Fruit fly (Drosophila melanogaster): ENCODE results near the gene Tdg.

The Tdg gene

dm6 chr4:557095-557878 lies at the start of gene Tdg:
Gene Tdg, minus strand, starts transcription at chr4:557854.
- TF ChIP-seq CG17801 (GFP tag; optimal IDR thresholded peaks at IDR 0.05; ENCODE audit: partially characterized antibody): no peak

DNA sequence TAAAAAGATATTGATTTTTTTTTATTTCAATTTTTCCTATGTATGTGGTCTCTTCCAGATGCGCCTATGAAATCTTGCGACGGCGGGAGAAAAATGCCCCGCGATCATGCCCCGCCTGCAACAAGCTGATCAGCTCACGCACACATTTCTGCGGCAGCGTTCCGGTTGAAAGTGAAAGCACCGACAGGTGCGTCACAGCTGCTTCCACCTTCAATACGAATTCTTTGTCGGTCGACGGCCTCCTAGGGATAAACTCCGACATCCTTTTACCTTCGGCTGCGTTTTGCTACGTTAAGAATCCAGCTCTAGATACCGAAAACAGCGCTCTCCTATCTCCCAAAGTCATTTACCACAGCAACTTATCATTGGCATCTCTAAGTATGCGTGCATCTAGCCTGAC lies 30.9 kb upstream of the Tdg start:
- no peak for TF ChIP-seq CG17801 (GFP tag; optimal IDR thresholded peaks at IDR 0.05; ENCODE audit: partially characterized antibody)

- TF ChIP-seq CG17801 (GFP tag; optimal IDR thresholded peaks at IDR 0.05; ENCODE audit: partially characterized antibody): no peak
Measured at dm6 chr4:582836-583235, 25.2 kb upstream of the Tdg start, which contains the start of gene CG1909. Gene CG1909, plus strand, starts transcription at chr4:583108.

- no peak for TF ChIP-seq CG17801 (GFP tag; optimal IDR thresholded peaks at IDR 0.05; ENCODE audit: partially characterized antibody)
Measured at dm6 chr4:576439-576838, 18.8 kb upstream of the Tdg start.

DNA sequence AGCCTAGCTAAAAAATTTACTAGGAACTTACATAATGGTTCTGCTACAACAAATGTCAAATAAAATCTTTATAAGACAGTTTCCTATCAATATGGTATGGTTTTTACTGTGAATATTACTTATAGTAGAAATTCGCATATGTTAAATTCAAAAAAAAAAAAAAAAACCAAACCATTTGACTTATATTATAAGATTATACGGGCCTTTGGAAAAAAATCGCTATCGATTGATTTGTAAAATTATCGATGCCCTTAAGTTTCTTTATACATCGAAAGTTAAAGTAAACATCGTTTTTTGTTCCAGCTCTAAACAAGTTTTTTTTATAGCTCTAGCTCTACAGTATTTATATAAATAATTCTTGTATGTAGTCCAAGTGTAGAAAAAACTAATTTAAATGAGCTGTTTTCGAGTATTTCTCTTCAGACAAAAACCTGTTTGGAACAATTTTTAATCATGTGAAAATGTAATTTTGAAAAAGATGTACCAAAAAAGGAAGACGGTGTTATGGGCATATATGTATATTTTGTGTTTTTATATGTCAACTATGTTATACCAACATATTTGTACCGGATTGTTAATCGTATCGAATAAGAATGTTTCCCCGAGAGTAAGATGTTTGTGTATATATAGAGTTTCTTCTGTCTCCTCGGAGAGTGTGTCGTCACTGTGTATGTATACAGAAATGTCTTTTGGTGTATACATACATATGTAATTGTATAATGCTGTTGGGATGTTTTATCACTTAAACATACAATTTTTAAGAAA lies 14.0 kb upstream of the Tdg start, which contains the start of the genes ND-49 and Ephrin:
ND-49 (minus strand) TSS at position 51 of the 765 bp plus-strand sequence.
Ephrin (plus strand) TSS at position 252 of the 765 bp plus-strand sequence.
- no peak for TF ChIP-seq CG17801 (GFP tag; optimal IDR thresholded peaks at IDR 0.05; ENCODE audit: partially characterized antibody)

- no peak for TF ChIP-seq CG17801 (GFP tag; optimal IDR thresholded peaks at IDR 0.05; ENCODE audit: partially characterized antibody)
Measured at dm6 chr4:570404-571302, 13.0 kb upstream of the Tdg start.

DNA sequence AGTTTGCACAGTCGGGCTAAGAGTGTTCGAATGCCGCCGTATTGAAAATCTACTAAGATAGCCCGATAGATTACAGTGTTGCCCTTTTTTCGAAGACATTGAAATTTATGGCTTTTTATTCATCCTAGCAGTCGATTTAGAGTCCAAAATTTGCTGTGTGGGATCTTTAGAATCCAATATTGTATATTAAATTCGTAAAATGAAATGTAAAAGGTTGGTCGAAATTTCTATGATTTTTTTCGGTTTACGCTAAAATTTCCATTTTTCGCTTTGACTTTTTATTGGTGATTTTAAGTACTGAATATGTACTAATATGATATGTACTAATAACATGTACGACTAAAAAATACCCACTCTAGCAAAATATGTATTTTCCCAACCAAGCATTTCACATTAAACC lies 9.6 kb upstream of the Tdg start:
- no peak for TF ChIP-seq CG17801 (GFP tag; optimal IDR thresholded peaks at IDR 0.05; ENCODE audit: partially characterized antibody)

- no peak for TF ChIP-seq CG17801 (GFP tag; optimal IDR thresholded peaks at IDR 0.05; ENCODE audit: partially characterized antibody)
Measured at dm6 chr4:558456-558855, 802 bp upstream of the Tdg start.

- TF ChIP-seq CG17801 (GFP tag; optimal IDR thresholded peaks at IDR 0.05; ENCODE audit: partially characterized antibody): peak; percentile 26
Measured at dm6 chr4:557879-558202, 187 bp upstream of the Tdg start, which contains the start of gene Pur-alpha. Gene Pur-alpha, plus strand, starts transcription at chr4:558016.

DNA sequence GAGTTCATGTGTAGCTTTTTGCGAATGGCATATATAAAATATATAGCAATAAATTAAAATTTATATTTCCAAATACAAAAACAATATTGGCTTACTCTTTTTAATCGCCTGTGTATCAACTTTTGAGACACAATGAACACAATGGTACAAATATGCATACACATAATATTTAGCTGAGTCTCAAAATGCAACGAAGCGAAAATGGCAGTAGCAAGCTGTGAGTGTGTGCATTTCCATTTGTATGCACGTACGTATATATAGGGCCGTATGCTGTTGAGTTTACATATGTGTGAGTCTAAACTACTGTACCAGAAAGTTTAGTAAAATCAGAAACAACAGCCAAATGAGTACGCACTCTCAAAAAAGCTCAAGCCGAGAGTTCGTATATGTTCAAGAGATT lies 2.9 kb downstream of the Tdg start:
- no peak for TF ChIP-seq CG17801 (GFP tag; optimal IDR thresholded peaks at IDR 0.05; ENCODE audit: partially characterized antibody)

DNA sequence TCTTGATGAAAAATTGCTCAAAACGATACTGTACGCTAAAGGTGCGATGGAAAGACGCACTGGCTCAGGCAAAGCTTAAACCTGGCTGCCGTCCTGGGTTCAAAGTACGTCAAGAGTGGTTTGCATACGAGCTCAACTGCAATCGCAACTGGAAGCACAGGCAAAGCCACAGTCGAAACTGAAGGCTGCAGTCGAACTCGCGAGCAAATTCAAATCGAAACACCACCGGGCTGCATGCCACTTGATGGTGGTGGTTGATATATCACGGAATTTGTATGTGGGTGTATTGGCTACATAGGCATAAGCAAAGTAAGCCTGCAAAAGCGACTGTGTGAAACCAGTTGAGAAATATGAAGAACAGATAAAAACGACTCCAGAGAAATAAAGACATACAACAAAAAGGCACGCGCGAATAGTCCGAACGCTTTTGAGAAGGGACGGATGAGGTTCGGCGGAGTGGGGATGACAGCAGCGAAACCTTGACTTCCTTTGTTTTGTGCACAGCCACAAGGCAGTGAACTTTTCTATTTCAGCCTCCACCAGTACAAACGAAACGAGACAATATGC lies 38.1 kb downstream of the Tdg start:
- no peak for TF ChIP-seq CG17801 (GFP tag; optimal IDR thresholded peaks at IDR 0.05; ENCODE audit: partially characterized antibody)

DNA sequence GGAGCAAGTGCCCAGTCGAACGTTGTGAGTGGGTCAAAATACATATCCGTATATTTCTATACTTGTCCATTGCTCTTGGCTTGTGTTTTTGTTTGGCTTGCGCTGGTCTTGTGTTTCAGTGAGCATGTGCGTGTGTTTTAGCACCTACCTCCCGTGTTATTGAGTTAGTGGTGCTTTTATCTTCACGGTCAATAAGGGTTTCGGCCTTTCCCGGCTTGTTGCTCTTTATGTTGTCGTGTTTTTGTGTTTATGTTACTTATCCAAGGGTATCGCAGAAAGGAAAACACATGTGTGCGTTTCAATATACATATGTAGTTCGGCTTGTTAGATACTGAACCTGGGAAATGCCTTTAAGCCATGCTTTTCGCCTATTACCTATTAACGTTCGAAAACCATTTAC lies 47.8 kb downstream of the Tdg start:
- no peak for TF ChIP-seq CG17801 (GFP tag; optimal IDR thresholded peaks at IDR 0.05; ENCODE audit: partially characterized antibody)

- no peak for TF ChIP-seq CG17801 (GFP tag; optimal IDR thresholded peaks at IDR 0.05; ENCODE audit: partially characterized antibody)
Measured at dm6 chr4:508405-508955, 49.2 kb downstream of the Tdg start.

Data from ovary, adult (tissue).